7 worm cellular contexts compared by ENCODE assay signal in genomic region chrIV:3599126-3599525, ce11.
TF ChIP-seq lines count a peak whose summit lies in the region.

Gene Y37E11B.6, minus strand, starts transcription at chrIV:3599306.

TF ChIP-seq in whole organism, L1 larva, 84 proteins besides CTCF, POLR2A, EP300 and RAD21 (continues in another document):
- TF ChIP-seq xbp-1 (tag; optimal IDR thresholded peaks at IDR 0.05; lab: Kevin White, UChicago): no peak
- TF ChIP-seq efl-3 (GFP tag; optimal IDR thresholded peaks at IDR 0.05; lab: Kevin White, UChicago): no peak
- TF ChIP-seq jun-1 (tag; optimal IDR thresholded peaks at IDR 0.05; lab: Kevin White, UChicago): no peak
- TF ChIP-seq nhr-20 (tag; optimal IDR thresholded peaks at IDR 0.05; lab: Kevin White, UChicago): no peak
- TF ChIP-seq C34B4.2 (tag; optimal IDR thresholded peaks at IDR 0.05; lab: Kevin White, UChicago): no peak
- TF ChIP-seq isw-1 (GFP tag; IDR thresholded peaks at IDR 0.05; lab: Robert Waterston, UW): no peak
- TF ChIP-seq ets-5 (GFP tag; IDR thresholded peaks at IDR 0.05; lab: Robert Waterston, UW): no peak
- TF ChIP-seq vab-15 (tag; optimal IDR thresholded peaks at IDR 0.05; lab: Kevin White, UChicago): no peak
- no peak for TF ChIP-seq egl-27 (tag; optimal IDR thresholded peaks at IDR 0.05; lab: Kevin White, UChicago)
- TF ChIP-seq snu-23 (GFP tag; optimal IDR thresholded peaks at IDR 0.05; lab: Kevin White, UChicago): no peak
- TF ChIP-seq nhr-71 (tag; optimal IDR thresholded peaks at IDR 0.05; lab: Kevin White, UChicago): no peak
- TF ChIP-seq hpl-2 (GFP tag; optimal IDR thresholded peaks at IDR 0.05; lab: Kevin White, UChicago): no peak
- peak; percentile 4 to 13 for TF ChIP-seq lin-35 (GFP tag; optimal IDR thresholded peaks at IDR 0.05; lab: Kevin White, UChicago)
- TF ChIP-seq lsy-2 (tag; optimal IDR thresholded peaks at IDR 0.05; lab: Kevin White, UChicago): peak in 1 of 2 experiments; percentile 17

TF ChIP-seq in whole organism, L2 larva, 48 proteins besides CTCF, POLR2A, EP300 and RAD21:
- TF ChIP-seq R02D3.7 (tag; optimal IDR thresholded peaks at IDR 0.05; lab: Kevin White, UChicago): no peak
- peak; percentile 1 for TF ChIP-seq C34F6.9 (tag; optimal IDR thresholded peaks at IDR 0.05; lab: Kevin White, UChicago)
- no peak for TF ChIP-seq mbf-1 (tag; optimal IDR thresholded peaks at IDR 0.05; lab: Kevin White, UChicago)
- no peak for TF ChIP-seq sma-9 (GFP tag; optimal IDR thresholded peaks at IDR 0.05; lab: Kevin White, UChicago)
- TF ChIP-seq sma-9 (tag; optimal IDR thresholded peaks at IDR 0.05; lab: Kevin White, UChicago): no peak
- no peak for TF ChIP-seq ceh-82 (tag; optimal IDR thresholded peaks at IDR 0.05; lab: Kevin White, UChicago)
- TF ChIP-seq ztf-4 (tag; optimal IDR thresholded peaks at IDR 0.05; lab: Kevin White, UChicago): no peak
- no peak for TF ChIP-seq nhr-77 (tag; optimal IDR thresholded peaks at IDR 0.05; lab: Kevin White, UChicago)
- TF ChIP-seq nhr-11 (tag; optimal IDR thresholded peaks at IDR 0.05; lab: Kevin White, UChicago): no peak
- TF ChIP-seq mab-5 (tag; optimal IDR thresholded peaks at IDR 0.05; lab: Kevin White, UChicago): no peak
- TF ChIP-seq unc-55 (GFP tag; optimal IDR thresholded peaks at IDR 0.05; lab: Kevin White, UChicago): peak; percentile 35
- peak; percentile 8 for TF ChIP-seq gmeb-1 (tag; optimal IDR thresholded peaks at IDR 0.05; lab: Kevin White, UChicago)
- TF ChIP-seq lsy-2 (tag; optimal IDR thresholded peaks at IDR 0.05; lab: Kevin White, UChicago): peak in 1 of 2 experiments; percentile 46
- no peak for TF ChIP-seq nhr-23 (tag; optimal IDR thresholded peaks at IDR 0.05; lab: Kevin White, UChicago)

TF ChIP-seq in whole organism, L3 larva, 47 proteins besides CTCF, POLR2A, EP300 and RAD21:
- peak; percentile 22 for TF ChIP-seq nhr-25 (tag; optimal IDR thresholded peaks at IDR 0.05; lab: Kevin White, UChicago)
- no peak for TF ChIP-seq aly-2 (tag; optimal IDR thresholded peaks at IDR 0.05; lab: Kevin White, UChicago)
- TF ChIP-seq R02D3.7 (tag; optimal IDR thresholded peaks at IDR 0.05; lab: Kevin White, UChicago): no peak
- peak; percentile 2 for TF ChIP-seq pha-4 (tag; optimal IDR thresholded peaks at IDR 0.05; lab: Kevin White, UChicago)
- peak; percentile 42 for TF ChIP-seq lin-15B (tag; optimal IDR thresholded peaks at IDR 0.05; lab: Kevin White, UChicago)

TF ChIP-seq in whole organism, L4 larva, 104 proteins besides CTCF, POLR2A, EP300 and RAD21:
- no peak for TF ChIP-seq lsy-2 (tag; optimal IDR thresholded peaks at IDR 0.05; lab: Kevin White, UChicago)
- no peak for TF ChIP-seq F49E8.2 (tag; optimal IDR thresholded peaks at IDR 0.05; lab: Kevin White, UChicago; ENCODE audit: borderline replicate concordance)
- TF ChIP-seq lin-38 (GFP tag; IDR thresholded peaks at IDR 0.05; lab: Robert Waterston, UW): peak; percentile 79

TF ChIP-seq in whole organism, late embryonic, 69 proteins besides CTCF, POLR2A, EP300 and RAD21:
- TF ChIP-seq unc-42 (tag; optimal IDR thresholded peaks at IDR 0.05; lab: Kevin White, UChicago): peak; percentile 43
- no peak for TF ChIP-seq madf-2 (tag; optimal IDR thresholded peaks at IDR 0.05; lab: Kevin White, UChicago)

TF ChIP-seq in whole organism, mixed stage, embryonic, 35 proteins besides CTCF, POLR2A, EP300 and RAD21:
- TF ChIP-seq ceh-83 (GFP tag; optimal IDR thresholded peaks at IDR 0.05; lab: Kevin White, UChicago) (no peak), ces-1 (GFP tag; optimal IDR thresholded peaks at IDR 0.05; lab: Kevin White, UChicago) (peak; percentile 72)

TF ChIP-seq in whole organism, young adult, 124 proteins besides CTCF, POLR2A, EP300 and RAD21:
- TF ChIP-seq mcd-1 (GFP tag; IDR thresholded peaks at IDR 0.05; lab: Robert Waterston, UW): peak; percentile 62
- TF ChIP-seq hmg-1.2 (GFP tag; IDR thresholded peaks at IDR 0.05; lab: Robert Waterston, UW): peak; percentile 98
- no peak for TF ChIP-seq xnd-1 (tag; optimal IDR thresholded peaks at IDR 0.05; lab: Kevin White, UChicago)
